Fruit fly (Drosophila melanogaster) whole organism, embryonic: Measurements from ENCODE around the gene CG3277.

Experiments
- Abd-B ChIP-seq: fragments of 200-800 bp; sonication (Bioruptor generic); optimal IDR thresholded peaks from 2 replicates; lab custom pipeline; 2018; ENCODE audit warnings: missing biosample characterization, mild to moderate bottlenecking, missing genetic modification characterization, moderate library complexity
- BEAF-32 ChIP-seq: fragments of 200-800 bp; sonication (Bioruptor generic); optimal IDR thresholded peaks from 3 replicates; lab custom pipeline; 2017; ENCODE audit warnings: missing biosample characterization, missing genetic modification characterization, mild to moderate bottlenecking, moderate library complexity, missing genetic modification reagents
- CG10366 ChIP-seq: fragments of 200-800 bp; sonication (Bioruptor generic); IDR thresholded peaks from 2 replicates; pipeline ENCODE4 v1.3.6; 2022; ENCODE audit warnings: missing biosample characterization, missing genetic modification characterization
- CG10959 ChIP-seq: fragments of 200-800 bp; sonication (Bioruptor generic); IDR thresholded peaks from 2 replicates; pipeline ENCODE4 v1.3.6; 2022; ENCODE audit warnings: missing biosample characterization, missing genetic modification characterization
- CG11695 ChIP-seq: fragments of 200-800 bp; sonication (Bioruptor generic); IDR thresholded peaks from 3 replicates; pipeline ENCODE4 v1.3.6; 2022; ENCODE audit warnings: missing biosample characterization, missing genetic modification characterization
- CG1233 ChIP-seq: fragments of 200-800 bp; sonication (Bioruptor generic); optimal IDR thresholded peaks from 4 replicates; lab custom pipeline; 2018; ENCODE audit warnings: missing biosample characterization, mild to moderate bottlenecking, missing genetic modification characterization
- CG13296 ChIP-seq: fragments of 200-800 bp; sonication (Bioruptor generic); optimal IDR thresholded peaks from 3 replicates; lab custom pipeline; 2018; ENCODE audit warnings: missing biosample characterization, mild to moderate bottlenecking, missing genetic modification characterization
- CG1832 ChIP-seq: fragments of 200-800 bp; sonication (Bioruptor generic); optimal IDR thresholded peaks from 2 replicates; lab custom pipeline; 2017; ENCODE audit warnings: missing biosample characterization, mild to moderate bottlenecking, missing genetic modification characterization, inconsistent platforms
- CG18599 ChIP-seq: fragments of 200-800 bp; sonication (Bioruptor generic); optimal IDR thresholded peaks from 3 replicates; lab custom pipeline; 2017; ENCODE audit warnings: missing biosample characterization, missing genetic modification characterization, mild to moderate bottlenecking, moderate library complexity, missing genetic modification reagents
- CG30020 ChIP-seq: fragments of 200-800 bp; optimal IDR thresholded peaks from 2 replicates; lab custom pipeline; 2019; ENCODE audit warnings: missing biosample characterization, mild to moderate bottlenecking, missing genetic modification characterization, moderate library complexity
- CG42726 ChIP-seq: fragments of 200-800 bp; sonication (Bioruptor generic); IDR thresholded peaks from 2 replicates; pipeline ENCODE4 v1.3.6; 2022; ENCODE audit warnings: missing biosample characterization, missing genetic modification characterization; ENCODE audit not compliant: partially characterized antibody
- CG4360 ChIP-seq: fragments of 200-800 bp; sonication (Bioruptor generic); IDR thresholded peaks from 2 replicates; pipeline ENCODE4 v1.3.6; 2022; ENCODE audit warnings: missing biosample characterization, missing genetic modification characterization
- CG5180 ChIP-seq: fragments of 200-800 bp; sonication (Bioruptor generic); optimal IDR thresholded peaks from 3 replicates; lab custom pipeline; 2017; ENCODE audit warnings: missing biosample characterization, missing genetic modification characterization, mild to moderate bottlenecking, moderate library complexity, missing genetic modification reagents
- CG7963 ChIP-seq: fragments of 200-800 bp; sonication (Bioruptor generic); IDR thresholded peaks from 3 replicates; pipeline ENCODE4 v1.3.6; 2022; ENCODE audit warnings: missing biosample characterization, missing genetic modification characterization; ENCODE audit not compliant: partially characterized antibody
- CG9437 ChIP-seq: fragments of 200-800 bp; sonication (Bioruptor generic); optimal IDR thresholded peaks from 2 replicates; lab custom pipeline; 2018; ENCODE audit warnings: missing biosample characterization, mild to moderate bottlenecking, missing genetic modification characterization
- CG9797 ChIP-seq: fragments of 200-800 bp; sonication (Bioruptor generic); optimal IDR thresholded peaks from 3 replicates; lab custom pipeline; 2018; ENCODE audit warnings: missing biosample characterization, mild to moderate bottlenecking, missing genetic modification characterization
- D19A ChIP-seq: fragments of 200-800 bp; optimal IDR thresholded peaks from 3 replicates; lab custom pipeline; 2019; ENCODE audit warnings: missing biosample characterization, mild to moderate bottlenecking, missing genetic modification characterization, moderate library complexity
- D19B ChIP-seq: fragments of 200-800 bp; sonication (Bioruptor generic); optimal IDR thresholded peaks from 2 replicates; lab custom pipeline; 2017; ENCODE audit warnings: missing biosample characterization, mild to moderate bottlenecking, missing genetic modification characterization
- Deaf1 ChIP-seq: fragments of 200-800 bp; optimal IDR thresholded peaks from 3 replicates; lab custom pipeline; 2019; ENCODE audit warnings: missing biosample characterization, mild to moderate bottlenecking, missing genetic modification characterization, moderate library complexity
- HmgZ ChIP-seq: fragments of 200-800 bp; sonication (Bioruptor generic); optimal IDR thresholded peaks from 2 replicates; lab custom pipeline; 2018; ENCODE audit warnings: missing biosample characterization, mild to moderate bottlenecking, missing genetic modification characterization
- Hr3 ChIP-seq: fragments of 200-800 bp; sonication (Bioruptor generic); optimal IDR thresholded peaks from 3 replicates; lab custom pipeline; 2016; ENCODE audit warnings: missing biosample characterization, missing genetic modification characterization
- Jarid2 ChIP-seq: fragments of 200-800 bp; sonication (Bioruptor generic); optimal IDR thresholded peaks from 3 replicates; lab custom pipeline; 2017; ENCODE audit warnings: mild to moderate bottlenecking, missing biosample characterization, missing genetic modification reagents, missing genetic modification characterization
- Lpt ChIP-seq: fragments of >200 bp; optimal IDR thresholded peaks from 2 replicates; lab custom pipeline; 2018; ENCODE audit warnings: missing biosample characterization, missing genetic modification characterization
- MBD-R2 ChIP-seq: fragments of 200-800 bp; sonication (Bioruptor generic); IDR thresholded peaks from 2 replicates; pipeline ENCODE4 v1.3.6; 2022; ENCODE audit warnings: missing biosample characterization, missing genetic modification characterization
- NfI ChIP-seq: fragments of 200-800 bp; sonication (Bioruptor generic); optimal IDR thresholded peaks from 3 replicates; lab custom pipeline; 2018; ENCODE audit warnings: missing biosample characterization, mild to moderate bottlenecking, missing genetic modification characterization, moderate library complexity
- Pdp1 ChIP-seq, 2 experiments: fragments of 200-800 bp; sonication (Bioruptor generic); optimal IDR thresholded peaks; 3 replicates each; lab custom pipeline; 2016; ENCODE audit warnings: missing biosample characterization in 2 of 2, missing genetic modification characterization in 2 of 2, mild to moderate bottlenecking in 1 of 2, moderate library complexity in 1 of 2
- Ptx1 ChIP-seq: fragments of 200-800 bp; sonication (Bioruptor generic); IDR thresholded peaks from 2 replicates; pipeline ENCODE4 v1.3.6; 2022; ENCODE audit warnings: missing biosample characterization, missing genetic modification characterization
- Ravus ChIP-seq: fragments of 200-800 bp; sonication (Bioruptor generic); IDR thresholded peaks from 2 replicates; pipeline ENCODE4 v1.3.6; 2022; ENCODE audit warnings: missing biosample characterization, missing genetic modification characterization
- Rx ChIP-seq: fragments of 200-800 bp; sonication (Bioruptor generic); IDR thresholded peaks from 2 replicates; pipeline ENCODE4 v1.3.6; 2022; ENCODE audit warnings: missing biosample characterization, missing genetic modification characterization
- Xrp1 ChIP-seq: fragments of 200-800 bp; sonication (Bioruptor generic); IDR thresholded peaks from 2 replicates; pipeline ENCODE4 v1.3.6; 2022; ENCODE audit warnings: missing biosample characterization, missing genetic modification characterization
- bigmax ChIP-seq: fragments of 200-800 bp; sonication (Bioruptor generic); optimal IDR thresholded peaks from 2 replicates; lab custom pipeline; 2018; ENCODE audit warnings: missing biosample characterization, mild to moderate bottlenecking, missing genetic modification characterization
- chm ChIP-seq: fragments of 200-800 bp; sonication (Bioruptor generic); IDR thresholded peaks from 2 replicates; pipeline ENCODE4 v1.3.6; 2022; ENCODE audit warnings: missing biosample characterization, missing genetic modification characterization
- fd64A ChIP-seq: fragments of 200-800 bp; sonication (Bioruptor generic); optimal IDR thresholded peaks from 3 replicates; lab custom pipeline; 2018; ENCODE audit warnings: missing biosample characterization, mild to moderate bottlenecking, missing genetic modification characterization
- gt ChIP-seq: fragments of 200-800 bp; sonication (Bioruptor generic); IDR thresholded peaks from 2 replicates; pipeline ENCODE4 v1.3.6; 2022; ENCODE audit warnings: missing biosample characterization, missing genetic modification characterization
- h ChIP-seq: fragments of >200 bp; optimal IDR thresholded peaks from 2 replicates; lab custom pipeline; 2017
- insv ChIP-seq, 2 experiments: fragments of 200-800 bp; sonication (Bioruptor generic); optimal IDR thresholded peaks; 3 replicates each; lab custom pipeline; 2016 to 2018; ENCODE audit warnings: missing biosample characterization in 2 of 2, missing genetic modification characterization in 2 of 2
- kah ChIP-seq: fragments of 200-800 bp; sonication (Bioruptor generic); optimal IDR thresholded peaks from 2 replicates; lab custom pipeline; 2018; ENCODE audit warnings: missing biosample characterization, mild to moderate bottlenecking, missing genetic modification characterization
- lab ChIP-seq: fragments of 200-800 bp; sonication (Bioruptor generic); optimal IDR thresholded peaks from 3 replicates; lab custom pipeline; 2017; ENCODE audit warnings: missing biosample characterization, missing genetic modification characterization, mild to moderate bottlenecking, moderate library complexity, missing genetic modification reagents
- lola ChIP-seq, 3 experiments: fragments of >200 bp in 2 of 3; fragments of 200-800 bp in 1 of 3; sonication (Bioruptor generic) in 1 of 3; optimal IDR thresholded peaks; 2 replicates each; lab custom pipeline; 2017 to 2019; ENCODE audit warnings: missing biosample characterization in 3 of 3, missing genetic modification characterization in 3 of 3, mild to moderate bottlenecking in 1 of 3, moderate library complexity in 1 of 3
- otp ChIP-seq: fragments of 200-800 bp; sonication (Bioruptor generic); IDR thresholded peaks from 3 replicates; pipeline ENCODE4, ENCODE4 v1.3.6; 2022; ENCODE audit warnings: missing biosample characterization, missing genetic modification characterization
- peb ChIP-seq: fragments of 200-800 bp; sonication (Bioruptor generic); IDR thresholded peaks from 2 replicates; pipeline ENCODE4 v1.3.6; 2022; ENCODE audit warnings: missing biosample characterization, missing genetic modification characterization
- scrt ChIP-seq: fragments of 200-800 bp; sonication (Bioruptor generic); optimal IDR thresholded peaks from 2 replicates; lab custom pipeline; 2018; ENCODE audit warnings: missing biosample characterization, mild to moderate bottlenecking, missing genetic modification characterization, moderate library complexity
- sr ChIP-seq: fragments of 200-800 bp; sonication (Bioruptor generic); IDR thresholded peaks from 3 replicates; pipeline ENCODE4 v1.3.6; 2022; ENCODE audit warnings: missing biosample characterization, missing genetic modification characterization
- trem ChIP-seq: fragments of 200-800 bp; optimal IDR thresholded peaks from 3 replicates; lab custom pipeline; 2019; ENCODE audit warnings: missing biosample characterization, mild to moderate bottlenecking, missing genetic modification characterization, moderate library complexity

CG3277 gene

DNA sequence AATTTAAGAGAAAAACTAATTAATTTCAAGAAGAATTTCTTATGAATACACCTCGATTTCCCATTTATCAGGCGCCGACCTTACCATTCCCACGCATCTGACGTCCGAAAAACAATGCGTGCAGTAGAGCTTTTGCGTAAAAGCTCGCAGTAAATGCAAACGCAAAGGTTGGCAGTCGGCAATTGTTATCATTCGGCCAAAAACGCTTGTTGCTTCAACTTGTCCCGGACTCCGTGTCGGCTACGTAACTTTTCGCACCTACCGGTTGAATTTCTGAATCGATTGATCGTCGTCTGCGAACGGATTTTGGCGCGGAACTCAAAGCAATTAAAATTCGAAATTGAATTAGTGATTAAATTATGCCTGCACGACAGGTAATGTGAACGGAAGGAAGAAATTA lies at the start of gene CG3277:
Gene CG3277, plus strand, starts transcription at position 208 of the 400 bp plus-strand sequence.
- TF ChIP-seq sr (GFP tag; lab: Robert Waterston, UW) (peak; percentile 7; the same call in 1 of the 3 replicates), CG7963 (GFP tag; lab: Robert Waterston, UW) (no peak), CG1233 (GFP tag; lab: Kevin White, UChicago) (no peak), Jarid2 (GFP tag; lab: Kevin White, UChicago) (peak; percentile 0), Ptx1 (GFP tag; lab: Robert Waterston, UW) (no peak), CG1832 (GFP tag; lab: Kevin White, UChicago) (no peak), CG11695 (0 out of 3 replicates have a peak, but pooled peaks have one; percentile 11), kah (GFP tag; lab: Kevin White, UChicago) (no peak), lab (GFP tag; lab: Kevin White, UChicago) (peak; percentile 19), chm (peak; percentile 13; the same call in 1 of the 2 replicates), Pdp1 (GFP tag; optimal IDR thresholded peaks at IDR 0.05; lab: Kevin White, UChicago) (peak in 1 of 2 experiments; percentile 32), D19B (GFP tag; lab: Kevin White, UChicago) (no peak), h (lab: Kevin White, UChicago) (no peak), Xrp1 (GFP tag; lab: Robert Waterston, UW) (no peak), peb (no peak), scrt (GFP tag; lab: Kevin White, UChicago) (peak; percentile 42), Deaf1 (peak; percentile 57), NfI (GFP tag; lab: Kevin White, UChicago) (no peak)

DNA sequence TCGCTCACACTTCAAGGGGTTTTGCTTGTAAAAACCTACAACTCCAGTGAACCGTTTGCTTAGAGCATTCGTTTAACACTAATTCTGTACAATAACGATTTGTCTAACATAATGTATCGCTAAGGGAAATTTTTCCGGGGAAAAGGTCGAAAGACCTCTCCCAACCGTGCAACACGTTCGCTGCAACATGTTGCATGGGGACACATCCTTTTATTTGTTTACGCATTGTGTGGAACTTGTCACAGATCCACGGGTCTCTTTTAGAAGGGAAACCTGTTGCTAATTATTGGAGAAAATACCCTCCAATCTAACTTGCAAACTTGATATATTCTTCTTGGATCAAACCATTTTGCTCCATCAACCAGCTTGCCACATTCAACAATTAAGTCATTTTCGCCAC lies 38.3 kb upstream of the CG3277 start:
- no peak for TF ChIP-seq BEAF-32 (GFP tag; lab: Kevin White, UChicago)
- TF ChIP-seq Rx (GFP tag; lab: Robert Waterston, UW): no peak
- peak; percentile 38 for TF ChIP-seq scrt (GFP tag; lab: Kevin White, UChicago)
- TF ChIP-seq CG5180 (GFP tag; lab: Kevin White, UChicago): peak; percentile 94
- no peak for TF ChIP-seq otp (GFP tag; lab: Robert Waterston, UW)
- TF ChIP-seq CG10366 (GFP tag; lab: Robert Waterston, UW): no peak
- no peak for TF ChIP-seq HmgZ

DNA sequence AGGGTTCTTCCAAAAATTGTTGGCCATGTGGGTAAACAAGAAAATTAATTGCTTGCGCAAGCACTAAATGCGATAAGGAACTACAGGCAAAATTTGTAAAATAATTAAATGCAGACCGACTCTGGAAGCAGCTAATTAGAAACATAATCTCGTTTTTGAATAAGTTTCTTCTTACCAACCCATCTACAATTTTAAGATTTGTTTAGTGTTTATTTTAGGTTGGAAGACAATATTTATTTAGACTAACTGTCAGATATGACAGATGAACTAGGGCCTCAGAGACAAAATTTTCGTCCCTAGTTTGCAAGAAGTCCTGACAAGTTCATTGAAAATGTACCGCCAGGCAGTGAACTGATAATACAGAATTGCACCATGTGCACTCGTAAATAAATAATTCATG lies 34.8 kb upstream of the CG3277 start, which contains the start of gene CG3347:
Gene CG3347, plus strand, starts transcription at position 301 of the 400 bp plus-strand sequence.
- no peak for TF ChIP-seq D19A (tag; lab: Kevin White, UChicago)
- no peak for TF ChIP-seq Hr3
- no peak for TF ChIP-seq CG13296
- no peak for TF ChIP-seq MBD-R2
- TF ChIP-seq lola (GFP tag; optimal IDR thresholded peaks at IDR 0.05; lab: Kevin White, UChicago): no peak
- TF ChIP-seq Lpt (GFP tag; lab: Kevin White, UChicago): no peak
- no peak for TF ChIP-seq CG30020 (tag; lab: Kevin White, UChicago)
- no peak for TF ChIP-seq CG42726 (GFP tag; lab: Robert Waterston, UW)
- no peak for TF ChIP-seq fd64A (GFP tag; lab: Kevin White, UChicago)
- TF ChIP-seq gt (GFP tag; lab: Robert Waterston, UW): no peak
- TF ChIP-seq Abd-B: no peak
- no peak for TF ChIP-seq Ravus (GFP tag; lab: Robert Waterston, UW)
- no peak for TF ChIP-seq CG9437
- TF ChIP-seq CG4360 (GFP tag; lab: Robert Waterston, UW): no peak
- TF ChIP-seq bigmax (GFP tag; lab: Kevin White, UChicago): no peak
- no peak for TF ChIP-seq trem
- TF ChIP-seq CG9797 (GFP tag; lab: Kevin White, UChicago): no peak
- TF ChIP-seq CG10959 (GFP tag; lab: Robert Waterston, UW): no peak
- no peak for TF ChIP-seq CG18599 (GFP tag; lab: Kevin White, UChicago)
- no peak for TF ChIP-seq insv (GFP tag; optimal IDR thresholded peaks at IDR 0.05; lab: Kevin White, UChicago)
- TF ChIP-seq, all 482 proteins: peak for 0
